Worm (Caenorhabditis elegans) whole organism, late embryonic: ENCODE results near the gene ZK1290.7.

Experiments used
- C38D4.7 ChIP-seq: fragments of 200-800 bp; sonication (Bioruptor generic); optimal IDR thresholded peaks from 2 replicates; lab custom pipeline; 2018; ENCODE audit warnings: mild to moderate bottlenecking, missing genetic modification characterization, moderate library complexity, missing compliant biosample characterization
- F13H6.1 ChIP-seq: sonication (generic microtip); optimal IDR thresholded peaks from 2 replicates; lab custom pipeline; 2016; ENCODE audit warnings: missing genetic modification characterization, missing compliant biosample characterization
- T23F11.4 ChIP-seq: fragments of 200-800 bp; sonication (Bioruptor generic); optimal IDR thresholded peaks from 2 replicates; lab custom pipeline; 2018; ENCODE audit warnings: mild to moderate bottlenecking, missing genetic modification characterization, missing compliant biosample characterization
- Y22D7AL.16 ChIP-seq: sonication (generic microtip); optimal IDR thresholded peaks from 2 replicates; lab custom pipeline; 2016; ENCODE audit warnings: missing genetic modification characterization, missing compliant biosample characterization
- ahr-1 ChIP-seq: sonication (generic microtip); optimal IDR thresholded peaks from 2 replicates; lab custom pipeline; 2016; ENCODE audit warnings: missing genetic modification characterization, missing compliant biosample characterization
- ceh-14 ChIP-seq: sonication (generic microtip); optimal IDR thresholded peaks from 2 replicates; lab custom pipeline; 2016; ENCODE audit warnings: missing genotype, missing genetic modification characterization, missing compliant biosample characterization
- ceh-18 ChIP-seq: sonication (generic microtip); optimal IDR thresholded peaks from 2 replicates; lab custom pipeline; 2016; ENCODE audit warnings: missing genetic modification characterization, missing compliant biosample characterization
- ceh-19 ChIP-seq: fragments of 200-800 bp; sonication (Bioruptor generic); optimal IDR thresholded peaks from 2 replicates; lab custom pipeline; 2018; ENCODE audit warnings: mild to moderate bottlenecking, missing genetic modification characterization, missing compliant biosample characterization
- ceh-22 ChIP-seq: sonication (generic microtip); optimal IDR thresholded peaks from 2 replicates; lab custom pipeline; 2017; ENCODE audit warnings: missing biosample characterization, missing genetic modification characterization
- ceh-24 ChIP-seq: sonication (generic microtip); optimal IDR thresholded peaks from 2 replicates; lab custom pipeline; 2016; ENCODE audit warnings: mild to moderate bottlenecking, missing genetic modification characterization, missing compliant biosample characterization
- ceh-31 ChIP-seq: sonication (generic microtip); optimal IDR thresholded peaks from 2 replicates; lab custom pipeline; 2016; ENCODE audit warnings: missing genetic modification characterization, missing compliant biosample characterization
- ceh-34 ChIP-seq: sonication (generic microtip); optimal IDR thresholded peaks from 2 replicates; lab custom pipeline; 2016; ENCODE audit warnings: mild to moderate bottlenecking, missing genetic modification characterization, missing compliant biosample characterization
- ceh-45 ChIP-seq: fragments of 200-800 bp; sonication (Bioruptor generic); IDR thresholded peaks from 2 replicates; pipeline ENCODE4 v1.3.6; 2022; ENCODE audit warnings: missing genetic modification reagents, missing genetic modification characterization, missing compliant biosample characterization
- ceh-48 ChIP-seq: sonication (generic microtip); optimal IDR thresholded peaks from 2 replicates; lab custom pipeline; 2016; ENCODE audit warnings: missing genetic modification characterization, inconsistent platforms, missing compliant biosample characterization
- ceh-6 ChIP-seq: fragments of 200-800 bp; sonication (Bioruptor generic); optimal IDR thresholded peaks from 2 replicates; lab custom pipeline; 2018; ENCODE audit warnings: mild to moderate bottlenecking, missing genetic modification characterization, missing compliant biosample characterization
- ceh-9 ChIP-seq: sonication (generic microtip); optimal IDR thresholded peaks from 2 replicates; lab custom pipeline; 2016; ENCODE audit warnings: mild to moderate bottlenecking, missing genetic modification characterization, inconsistent platforms, missing compliant biosample characterization
- che-1 ChIP-seq: sonication (generic microtip); optimal IDR thresholded peaks from 2 replicates; lab custom pipeline; 2016; ENCODE audit warnings: mild to moderate bottlenecking, missing genetic modification characterization, missing compliant biosample characterization
- elt-2 ChIP-seq: sonication (generic microtip); optimal IDR thresholded peaks from 2 replicates; lab custom pipeline; 2016; ENCODE audit warnings: missing genetic modification reagents, missing genetic modification characterization, missing compliant biosample characterization
- fkh-10 ChIP-seq: fragments of 150-350 bp; optimal IDR thresholded peaks from 2 replicates; lab custom pipeline; 2014; ENCODE audit warnings: missing biosample characterization, missing genetic modification reagents, missing genetic modification characterization
- hlh-15 ChIP-seq: sonication (generic microtip); optimal IDR thresholded peaks from 2 replicates; lab custom pipeline; 2016; ENCODE audit warnings: missing genetic modification characterization, missing compliant biosample characterization
- hlh-30 ChIP-seq: sonication (generic microtip); optimal IDR thresholded peaks from 2 replicates; lab custom pipeline; 2017; ENCODE audit warnings: antibody characterized with exemption, missing genetic modification characterization, missing compliant biosample characterization; ENCODE audit not compliant: insufficient read depth
- hlh-6 ChIP-seq: sonication (generic microtip); optimal IDR thresholded peaks from 2 replicates; lab custom pipeline; 2016; ENCODE audit warnings: missing genotype, missing genetic modification characterization, missing compliant biosample characterization
- hlh-8 ChIP-seq: sonication (generic microtip); optimal IDR thresholded peaks from 2 replicates; lab custom pipeline; 2016; ENCODE audit warnings: missing genotype, missing genetic modification characterization, missing compliant biosample characterization
- lin-11 ChIP-seq: fragments of 200-800 bp; sonication (Bioruptor generic); optimal IDR thresholded peaks from 2 replicates; lab custom pipeline; 2018; ENCODE audit warnings: mild to moderate bottlenecking, missing genetic modification characterization, missing compliant biosample characterization
- madf-2 ChIP-seq: sonication (generic microtip); optimal IDR thresholded peaks from 2 replicates; lab custom pipeline; 2017; ENCODE audit warnings: missing genetic modification characterization, missing compliant biosample characterization
- nhr-11 ChIP-seq: fragments of 150-350 bp; optimal IDR thresholded peaks from 2 replicates; lab custom pipeline; 2014; ENCODE audit warnings: missing biosample characterization, missing genetic modification characterization
- nhr-232 ChIP-seq: sonication (generic microtip); optimal IDR thresholded peaks from 2 replicates; lab custom pipeline; 2016; ENCODE audit warnings: missing genetic modification characterization, missing compliant biosample characterization
- odd-2 ChIP-seq: sonication (generic microtip); optimal IDR thresholded peaks from 2 replicates; lab custom pipeline; 2017; ENCODE audit warnings: antibody characterized with exemption, mild to moderate bottlenecking, missing genetic modification characterization, missing compliant biosample characterization
- pag-3 ChIP-seq: sonication (generic microtip); optimal IDR thresholded peaks from 2 replicates; lab custom pipeline; 2016; ENCODE audit warnings: missing compliant biosample characterization, missing genetic modification characterization, borderline replicate concordance
- pha-4 ChIP-seq: fragments of 150-350 bp; optimal IDR thresholded peaks from 2 replicates; lab custom pipeline; 2018; ENCODE audit warnings: missing biosample characterization, missing genetic modification reagents, missing genetic modification characterization
- pros-1 ChIP-seq: fragments of 150-350 bp; optimal IDR thresholded peaks from 2 replicates; lab custom pipeline; 2014; ENCODE audit warnings: missing biosample characterization, missing genetic modification reagents, missing genetic modification characterization
- sdc-2 ChIP-seq: sonication (generic microtip); optimal IDR thresholded peaks from 2 replicates; lab custom pipeline; 2016; ENCODE audit warnings: missing genotype, missing genetic modification characterization, missing compliant biosample characterization
- sox-2 ChIP-seq: fragments of 200-800 bp; sonication (Bioruptor generic); IDR thresholded peaks from 2 replicates; pipeline ENCODE4 v1.3.6; 2022; ENCODE audit warnings: missing genetic modification reagents, missing genetic modification characterization, missing compliant biosample characterization
- sox-4 ChIP-seq: sonication (generic microtip); optimal IDR thresholded peaks from 2 replicates; lab custom pipeline; 2017; ENCODE audit warnings: mild to moderate bottlenecking, missing genetic modification characterization, inconsistent platforms, missing compliant biosample characterization
- ttx-3 ChIP-seq: sonication (generic microtip); optimal IDR thresholded peaks from 2 replicates; lab custom pipeline; 2016; ENCODE audit warnings: missing genetic modification reagents, missing genetic modification characterization, missing compliant biosample characterization
- unc-3 ChIP-seq, 2 experiments: fragments of 200-800 bp in 1 of 2; sonication (Bioruptor generic) in 1 of 2; sonication (generic microtip) in 1 of 2; conservative IDR thresholded peaks in 1 of 2; optimal IDR thresholded peaks in 1 of 2; 2 replicates each; pipeline versions ENCODE4 v1.3.6 to Lab custom; 2016 to 2022; ENCODE audit warnings: missing compliant biosample characterization in 2 of 2, missing genetic modification characterization in 2 of 2, missing genetic modification reagents in 1 of 2
- unc-42 ChIP-seq: sonication (generic microtip); optimal IDR thresholded peaks from 2 replicates; lab custom pipeline; 2016; ENCODE audit warnings: missing genotype, missing genetic modification characterization, missing compliant biosample characterization
- unc-86 ChIP-seq: sonication (generic microtip); optimal IDR thresholded peaks from 2 replicates; lab custom pipeline; 2016; ENCODE audit warnings: missing genetic modification characterization, missing compliant biosample characterization
- zip-5 ChIP-seq: sonication (generic microtip); optimal IDR thresholded peaks from 2 replicates; lab custom pipeline; 2016; ENCODE audit warnings: missing genetic modification characterization, missing compliant biosample characterization
- ztf-16 ChIP-seq: sonication (generic microtip); optimal IDR thresholded peaks from 2 replicates; lab custom pipeline; 2017; ENCODE audit warnings: missing genetic modification characterization, missing compliant biosample characterization

Gene ZK1290.7

DNA sequence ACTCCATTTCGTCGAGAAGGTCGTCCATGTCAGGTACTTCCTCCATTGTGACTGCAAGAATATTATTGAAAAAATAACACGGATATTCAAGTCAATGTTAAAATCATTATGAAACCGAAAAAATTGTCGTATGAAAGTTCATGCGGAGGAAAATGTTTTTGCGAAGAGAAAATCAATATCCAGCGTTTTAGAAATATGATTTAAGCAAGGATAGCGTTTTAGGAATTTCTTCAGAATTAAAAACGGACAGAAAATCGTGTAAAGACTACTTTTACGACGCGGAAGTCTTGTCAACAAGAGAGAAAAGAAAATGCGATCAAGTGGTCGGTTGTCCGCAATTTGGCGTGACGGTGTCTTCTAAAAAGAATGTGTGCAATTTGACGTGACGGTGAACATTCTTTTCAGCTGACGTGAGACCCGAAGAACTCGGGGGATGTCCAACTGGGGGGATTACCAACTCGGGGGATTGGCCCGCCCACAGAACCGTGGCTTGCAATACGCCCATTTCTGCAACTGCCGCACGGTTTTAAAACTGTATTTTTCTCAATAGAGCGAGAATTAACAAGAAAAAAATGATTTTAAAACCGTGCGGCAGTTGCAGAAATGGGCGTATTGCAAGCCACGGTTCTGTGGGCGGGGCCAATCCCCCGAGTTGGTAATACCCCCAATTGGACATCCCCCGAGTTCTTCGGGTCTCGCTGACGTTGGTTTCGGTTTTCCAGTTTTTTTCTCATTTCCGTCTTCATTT is 46.7 kb downstream of the ZK1290.7 start, which contains the start of the genes aka-1 and ubc-6 (continued):
- TF ChIP-seq hlh-6 (tag; lab: Kevin White, UChicago) = peak; percentile 67
- TF ChIP-seq ceh-48 (tag; lab: Kevin White, UChicago) = no peak
- no peak for TF ChIP-seq pha-4
- TF ChIP-seq ceh-31 (tag; lab: Kevin White, UChicago) = peak; percentile 93
- no peak for TF ChIP-seq ceh-9 (tag; lab: Kevin White, UChicago)
- TF ChIP-seq zip-5 (tag; lab: Kevin White, UChicago) = peak; percentile 31
- TF ChIP-seq ceh-22 = no peak
- TF ChIP-seq hlh-8 = peak; percentile 53
- TF ChIP-seq ttx-3 (tag; lab: Kevin White, UChicago) = no peak
- TF ChIP-seq C38D4.7 (GFP tag; lab: Kevin White, UChicago) = no peak
- peak; percentile 72 for TF ChIP-seq ceh-14 (tag; lab: Kevin White, UChicago)
- no peak for TF ChIP-seq ceh-19 (GFP tag; lab: Kevin White, UChicago)
- TF ChIP-seq T23F11.4 = no peak
- TF ChIP-seq hlh-15 (tag; lab: Kevin White, UChicago) = no peak
- TF ChIP-seq unc-42 (tag; lab: Kevin White, UChicago) = peak; percentile 78
- TF ChIP-seq pag-3 (tag; lab: Kevin White, UChicago) = no peak
- no peak for TF ChIP-seq Y22D7AL.16 (tag; lab: Kevin White, UChicago)
- no peak for TF ChIP-seq unc-86 (tag; lab: Kevin White, UChicago)
- peak; percentile 18 for TF ChIP-seq ztf-16 (tag; lab: Kevin White, UChicago)
- TF ChIP-seq madf-2 (tag; lab: Kevin White, UChicago) = peak; percentile 38
- TF ChIP-seq odd-2 (tag; lab: Kevin White, UChicago) = no peak
- TF ChIP-seq sox-4 (tag; lab: Kevin White, UChicago) = no peak
- TF ChIP-seq che-1 (tag; lab: Kevin White, UChicago) = no peak
- TF ChIP-seq F13H6.1 (tag; lab: Kevin White, UChicago) = peak; percentile 55
- 0 out of 2 replicates have a peak, but pooled peaks have one; percentile 17 for TF ChIP-seq unc-3 (GFP tag; conservative IDR thresholded peaks at IDR 0.05; lab: Robert Waterston, UW)
- TF ChIP-seq unc-3 (tag; optimal IDR thresholded peaks at IDR 0.05; lab: Kevin White, UChicago) = no peak
- TF ChIP-seq pros-1 = no peak
- peak; percentile 44; the same call in 1 of the 2 replicates for TF ChIP-seq ceh-45
- TF ChIP-seq elt-2 (tag; lab: Kevin White, UChicago) = no peak
- no peak for TF ChIP-seq sdc-2 (tag; lab: Kevin White, UChicago)
- TF ChIP-seq nhr-11 = no peak
- TF ChIP-seq sox-2 (GFP tag; lab: Robert Waterston, UW) = no peak
- TF ChIP-seq hlh-30 (tag; lab: Kevin White, UChicago) = peak; percentile 69
- TF ChIP-seq ahr-1 = no peak
- TF ChIP-seq lin-11 = no peak
- no peak for TF ChIP-seq nhr-232 (tag; lab: Kevin White, UChicago)
- no peak for TF ChIP-seq ceh-24 (tag; lab: Kevin White, UChicago)
- TF ChIP-seq fkh-10 (GFP tag; lab: Kevin White, UChicago) = no peak
- peak; percentile 75 for TF ChIP-seq ceh-18
- TF ChIP-seq ceh-6 (GFP tag; lab: Kevin White, UChicago) = peak; percentile 23
- peak; percentile 70 for TF ChIP-seq ceh-34
- TF ChIP-seq, all 69 proteins: peak for 29
